Worm (Caenorhabditis elegans) whole organism, early embryonic: ENCODE measurements around the gene secs-1.

Source experiments
- B0310.2 ChIP-seq: sonication (generic microtip); optimal IDR thresholded peaks from 2 replicates; lab custom pipeline; 2016; ENCODE audit warnings: mild to moderate bottlenecking, missing genetic modification characterization, missing compliant biosample characterization
- F13C5.2 ChIP-seq: sonication (generic microtip); optimal IDR thresholded peaks from 2 replicates; lab custom pipeline; 2017; ENCODE audit warnings: mild to moderate bottlenecking, missing genetic modification characterization, inconsistent platforms, missing compliant biosample characterization
- aly-1 ChIP-seq: sonication (generic microtip); optimal IDR thresholded peaks from 2 replicates; lab custom pipeline; 2016; ENCODE audit warnings: missing genetic modification characterization, missing compliant biosample characterization
- ama-1 ChIP-seq: fragments of 150-350 bp; optimal IDR thresholded peaks from 2 replicates; lab custom pipeline; 2014
- ceh-13 ChIP-seq: fragments of 200-800 bp; sonication (Bioruptor generic); optimal IDR thresholded peaks from 2 replicates; lab custom pipeline; 2018; ENCODE audit warnings: mild to moderate bottlenecking, missing genetic modification characterization, missing compliant biosample characterization
- ceh-36 ChIP-seq: sonication (generic microtip); optimal IDR thresholded peaks from 2 replicates; lab custom pipeline; 2016; ENCODE audit warnings: missing genetic modification characterization, inconsistent platforms, missing compliant biosample characterization
- ets-7 ChIP-seq: sonication (generic microtip); optimal IDR thresholded peaks from 2 replicates; lab custom pipeline; 2016; ENCODE audit warnings: missing genotype, missing genetic modification characterization, missing compliant biosample characterization
- flt-1 ChIP-seq: fragments of 200-800 bp; sonication (Bioruptor generic); IDR thresholded peaks from 2 replicates; pipeline ENCODE4 v1.3.6; 2022; ENCODE audit warnings: missing genetic modification characterization, missing compliant biosample characterization
- hmbx-1 ChIP-seq: sonication (generic microtip); optimal IDR thresholded peaks from 2 replicates; lab custom pipeline; 2016; ENCODE audit warnings: mild to moderate bottlenecking, missing genetic modification characterization, missing compliant biosample characterization
- hmg-4 ChIP-seq: fragments of 200-800 bp; sonication (Bioruptor generic); optimal IDR thresholded peaks from 2 replicates; lab custom pipeline; 2018; ENCODE audit warnings: mild to moderate bottlenecking, missing genetic modification characterization, missing compliant biosample characterization
- hnd-1 ChIP-seq: sonication (generic microtip); optimal IDR thresholded peaks from 2 replicates; lab custom pipeline; 2016; ENCODE audit warnings: missing genetic modification characterization, missing compliant biosample characterization
- pes-1 ChIP-seq: fragments of 200-800 bp; sonication (Bioruptor generic); IDR thresholded peaks from 2 replicates; pipeline ENCODE4 v1.3.6; 2022; ENCODE audit warnings: missing genetic modification reagents, missing genetic modification characterization, missing compliant biosample characterization
- scrt-1 ChIP-seq: fragments of 200-800 bp; sonication (Bioruptor generic); IDR thresholded peaks from 2 replicates; pipeline ENCODE4 v1.3.6; 2022; ENCODE audit warnings: missing genetic modification characterization, missing compliant biosample characterization
- sea-1 ChIP-seq: fragments of 200-800 bp; sonication (Bioruptor generic); conservative IDR thresholded peaks from 2 replicates; pipeline ENCODE4 v1.3.6; 2022; ENCODE audit warnings: missing genetic modification characterization, missing compliant biosample characterization
- tbx-11 ChIP-seq: fragments of 200-800 bp; sonication (Bioruptor generic); IDR thresholded peaks from 2 replicates; pipeline ENCODE4 v1.3.6; 2022; ENCODE audit warnings: missing genetic modification characterization, missing compliant biosample characterization
- tbx-37 ChIP-seq: fragments of 200-800 bp; sonication (Bioruptor generic); conservative IDR thresholded peaks from 2 replicates; pipeline ENCODE4 v1.3.6; 2022; ENCODE audit warnings: missing genetic modification reagents, missing genetic modification characterization, missing compliant biosample characterization
- tra-4 ChIP-seq: sonication (generic microtip); optimal IDR thresholded peaks from 2 replicates; lab custom pipeline; 2017; ENCODE audit warnings: missing genetic modification characterization, missing compliant biosample characterization

The secs-1 gene

DNA sequence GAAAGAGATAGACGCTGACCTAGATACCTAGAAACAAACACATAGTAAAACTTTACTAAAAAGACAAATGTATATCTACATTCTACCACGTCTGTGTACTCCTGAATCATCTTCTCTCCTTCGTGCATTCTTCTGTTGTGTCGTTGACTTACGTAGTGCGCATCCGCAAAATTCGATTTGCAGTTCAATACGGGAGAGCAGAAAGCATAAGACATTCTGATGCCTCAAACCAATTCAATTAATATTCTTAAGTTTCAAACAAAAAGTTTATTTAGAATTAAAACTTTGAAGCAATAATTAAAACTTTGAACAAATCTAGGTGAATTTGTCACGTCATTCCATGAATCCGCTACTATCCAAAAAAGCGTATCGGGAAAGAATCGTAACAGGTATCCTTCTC lies 12.6 kb upstream of the secs-1 start:
- TF ChIP-seq hmbx-1 (tag; lab: Kevin White, UChicago) (no peak), tra-4 (tag; lab: Kevin White, UChicago) (no peak), ceh-13 (GFP tag; lab: Kevin White, UChicago) (no peak)

DNA sequence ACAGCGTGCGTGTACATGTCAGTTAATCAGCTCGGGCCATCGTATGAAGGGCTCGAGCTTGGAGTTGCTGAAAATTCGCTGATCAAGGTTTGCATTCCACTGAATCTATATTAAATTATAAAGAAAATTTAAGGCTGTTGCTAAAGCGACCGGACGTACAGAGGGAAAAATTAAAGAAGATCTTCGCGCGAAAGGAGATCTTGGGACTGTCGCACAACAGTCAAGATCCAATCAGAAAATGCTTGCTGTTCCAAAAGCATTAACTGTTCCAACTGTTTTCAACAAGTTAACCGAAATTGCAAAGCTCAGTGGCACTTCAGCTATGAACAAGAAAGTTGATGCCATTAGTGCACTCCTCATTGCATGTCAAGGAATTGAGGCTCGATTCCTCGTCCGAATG lies 10.1 kb upstream of the secs-1 start:
- no peak for TF ChIP-seq B0310.2 (tag; lab: Kevin White, UChicago)
- TF ChIP-seq flt-1 (GFP tag; lab: Robert Waterston, UW), result no peak
- no peak for TF ChIP-seq hmbx-1 (tag; lab: Kevin White, UChicago)
- TF ChIP-seq ets-7 (tag; lab: Kevin White, UChicago), result no peak
- no peak for TF ChIP-seq scrt-1 (GFP tag; lab: Robert Waterston, UW)

DNA sequence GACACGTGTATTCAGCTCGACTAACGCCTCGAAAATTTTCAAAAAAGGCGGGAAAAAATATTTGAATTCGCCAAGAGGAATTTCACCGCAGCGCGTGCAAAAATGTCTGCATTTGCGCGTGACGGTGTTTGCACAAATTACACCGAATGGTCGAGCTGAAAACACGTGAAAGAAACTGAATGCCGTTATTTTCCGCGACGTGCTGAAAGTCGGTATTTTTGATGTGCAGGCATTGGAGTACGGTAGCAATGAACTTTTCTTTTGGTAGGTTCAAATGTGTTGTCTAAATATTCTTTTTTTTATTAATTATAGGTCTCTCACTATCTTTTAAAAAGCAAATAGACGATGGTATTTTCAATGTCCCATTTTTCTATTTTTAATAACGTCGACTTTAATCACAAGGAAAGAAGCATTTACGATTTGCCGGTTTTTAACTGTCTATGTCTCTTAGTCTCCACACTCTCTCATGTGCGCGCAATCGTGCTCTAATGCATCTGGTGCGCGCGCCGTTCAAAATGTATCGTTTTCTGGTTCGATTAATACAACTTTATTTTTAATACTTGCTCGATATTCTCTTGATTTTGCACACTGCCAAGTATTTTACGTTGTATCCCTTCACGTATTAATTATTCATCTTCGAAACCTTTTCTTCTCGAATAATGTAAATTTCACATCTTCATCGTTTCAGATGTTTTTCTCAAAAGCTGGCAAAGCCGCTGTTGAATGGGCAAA lies 9.3 kb upstream of the secs-1 start, which contains the start of the genes C29A12.1 and lig-1:
TSS of gene C29A12.1 (minus strand) at position 63 of the 732 bp plus-strand sequence.
TSS of gene lig-1 (plus strand) at position 682 of the 732 bp plus-strand sequence.
- TF ChIP-seq ceh-13 (GFP tag; lab: Kevin White, UChicago) (no peak), aly-1 (tag; lab: Kevin White, UChicago) (no peak), F13C5.2 (tag; lab: Kevin White, UChicago) (no peak), hnd-1 (tag; lab: Kevin White, UChicago) (no peak), hmg-4 (no peak), ama-1 (lab: Kevin White, UChicago) (no peak), tbx-37 (GFP tag; lab: Robert Waterston, UW) (no peak), sea-1 (GFP tag; lab: Robert Waterston, UW) (no peak), ceh-36 (no peak), flt-1 (GFP tag; lab: Robert Waterston, UW) (no peak), ets-7 (tag; lab: Kevin White, UChicago) (no peak), scrt-1 (GFP tag; lab: Robert Waterston, UW) (no peak), pes-1 (GFP tag; lab: Robert Waterston, UW) (no peak), B0310.2 (tag; lab: Kevin White, UChicago) (no peak), hmbx-1 (tag; lab: Kevin White, UChicago) (no peak), tra-4 (tag; lab: Kevin White, UChicago) (no peak), tbx-11 (GFP tag; lab: Robert Waterston, UW) (no peak)

DNA sequence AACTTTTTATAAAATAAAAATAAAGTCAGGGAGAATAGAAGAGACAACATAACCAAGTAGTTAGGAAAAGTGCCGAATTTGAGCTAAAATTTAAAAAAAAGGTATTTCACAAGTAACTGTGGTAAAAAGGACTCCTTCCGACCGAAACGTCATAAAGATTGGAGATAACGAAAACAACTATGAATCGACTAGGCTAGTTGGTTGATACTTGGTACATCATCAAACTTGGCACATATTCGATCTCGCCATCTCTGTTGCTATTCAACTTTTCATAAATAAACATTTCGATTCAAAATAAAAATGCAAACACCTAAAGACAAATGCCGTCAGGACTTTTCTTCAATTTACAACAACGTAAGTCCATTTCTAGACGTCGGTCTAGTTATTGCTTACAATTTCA lies 7.5 kb upstream of the secs-1 start, which contains the start of gene C29A12.22:
TSS of gene C29A12.22 (plus strand) at position 301 of the 400 bp plus-strand sequence.
- TF ChIP-seq scrt-1 (GFP tag; lab: Robert Waterston, UW) (no peak), hmg-4 (no peak), ama-1 (lab: Kevin White, UChicago) (no peak), B0310.2 (tag; lab: Kevin White, UChicago) (no peak), pes-1 (GFP tag; lab: Robert Waterston, UW) (no peak)

DNA sequence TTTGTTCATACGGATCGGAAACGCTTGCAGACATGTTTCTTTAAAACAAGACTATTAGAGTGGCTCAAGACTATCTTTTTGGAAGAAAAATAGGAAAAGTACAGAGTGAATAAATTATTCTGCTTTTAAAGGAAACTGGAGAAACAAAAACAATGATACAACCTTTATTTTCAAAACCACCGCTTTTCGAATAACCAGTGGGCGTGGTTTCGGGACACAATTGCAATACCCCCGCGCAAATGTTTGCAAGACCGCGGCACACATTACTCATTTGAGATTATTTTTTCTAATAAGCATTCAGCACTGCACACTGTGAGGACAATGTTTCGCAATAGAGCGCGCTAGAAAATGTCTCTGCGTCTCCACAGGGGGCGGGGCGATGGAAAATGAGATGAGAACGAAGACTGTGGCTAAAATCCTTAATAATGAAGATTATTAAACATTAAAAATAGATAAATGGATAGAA lies 3.6 kb upstream of the secs-1 start, which contains the start of gene plrg-1:
TSS of gene plrg-1 (minus strand) at position 51 of the 466 bp plus-strand sequence.
- peak; percentile 32 for TF ChIP-seq tra-4 (tag; lab: Kevin White, UChicago)
- TF ChIP-seq hnd-1 (tag; lab: Kevin White, UChicago), result peak; percentile 61
- peak; percentile 80 for TF ChIP-seq tbx-11 (GFP tag; lab: Robert Waterston, UW)
- TF ChIP-seq sea-1 (GFP tag; lab: Robert Waterston, UW), result peak; percentile 89
- TF ChIP-seq F13C5.2 (tag; lab: Kevin White, UChicago), result peak; percentile 94
- TF ChIP-seq ama-1 (lab: Kevin White, UChicago), result no peak
- peak; percentile 72 for TF ChIP-seq aly-1 (tag; lab: Kevin White, UChicago)
- peak; percentile 77 for TF ChIP-seq flt-1 (GFP tag; lab: Robert Waterston, UW)
- no peak; the same call in 1 of the 2 replicates for TF ChIP-seq pes-1 (GFP tag; lab: Robert Waterston, UW)
- peak; percentile 89 for TF ChIP-seq scrt-1 (GFP tag; lab: Robert Waterston, UW)
- TF ChIP-seq hmg-4, result peak; percentile 88
- peak; percentile 78 for TF ChIP-seq ets-7 (tag; lab: Kevin White, UChicago)
- TF ChIP-seq B0310.2 (tag; lab: Kevin White, UChicago), result peak; percentile 64
- TF ChIP-seq tbx-37 (GFP tag; lab: Robert Waterston, UW), result peak; percentile 88
- TF ChIP-seq hmbx-1 (tag; lab: Kevin White, UChicago), result peak; percentile 41
- peak; percentile 88 for TF ChIP-seq ceh-36
- TF ChIP-seq ceh-13 (GFP tag; lab: Kevin White, UChicago), result peak; percentile 64

DNA sequence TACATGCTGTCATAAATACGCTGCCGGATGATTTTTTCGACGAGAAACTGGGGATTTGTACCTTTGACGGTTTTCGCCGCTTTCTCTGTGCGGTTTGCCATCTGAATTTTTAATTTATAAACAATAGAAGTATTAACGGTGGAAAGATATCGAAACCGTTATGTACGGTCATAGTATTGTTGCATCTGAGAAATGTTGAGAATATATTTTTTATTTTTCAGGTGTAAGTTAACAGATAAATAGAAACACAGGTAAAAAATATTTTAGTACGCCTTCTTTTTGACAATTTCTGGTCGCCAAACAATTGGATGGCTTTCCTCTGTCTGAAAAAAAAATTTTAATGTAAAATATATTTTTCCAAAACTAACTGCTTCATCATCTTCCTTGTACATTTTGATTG lies 1.7 kb upstream of the secs-1 start, which contains the start of gene prp-38:
TSS of gene prp-38 (minus strand) at position 101 of the 400 bp plus-strand sequence.
- TF ChIP-seq tbx-37 (GFP tag; lab: Robert Waterston, UW) (no peak), scrt-1 (GFP tag; lab: Robert Waterston, UW) (no peak), hnd-1 (tag; lab: Kevin White, UChicago) (no peak), tbx-11 (GFP tag; lab: Robert Waterston, UW) (no peak), hmbx-1 (tag; lab: Kevin White, UChicago) (no peak), hmg-4 (no peak), flt-1 (GFP tag; lab: Robert Waterston, UW) (no peak), F13C5.2 (tag; lab: Kevin White, UChicago) (no peak), pes-1 (GFP tag; lab: Robert Waterston, UW) (no peak), sea-1 (GFP tag; lab: Robert Waterston, UW) (no peak), ets-7 (tag; lab: Kevin White, UChicago) (no peak), tra-4 (tag; lab: Kevin White, UChicago) (no peak), ama-1 (lab: Kevin White, UChicago) (no peak), B0310.2 (tag; lab: Kevin White, UChicago) (no peak)
